Fruit fly (Drosophila melanogaster) whole organism, embryonic: ENCODE data around the gene CG3651.

Experiments
- CG10543 ChIP-seq: fragments of 200-800 bp; sonication (Bioruptor generic); optimal IDR thresholded peaks from 3 replicates; lab custom pipeline; 2017; ENCODE audit warnings: missing biosample characterization, mild to moderate bottlenecking, missing genetic modification characterization, moderate library complexity
- CG11696 ChIP-seq: fragments of 200-800 bp; sonication (Bioruptor generic); IDR thresholded peaks from 2 replicates; pipeline ENCODE4 v1.3.6; 2022; ENCODE audit warnings: missing biosample characterization, missing genetic modification characterization
- CG12219 ChIP-seq: fragments of 200-800 bp; sonication (Bioruptor generic); optimal IDR thresholded peaks from 3 replicates; lab custom pipeline; 2018; ENCODE audit warnings: missing biosample characterization, mild to moderate bottlenecking, missing genetic modification characterization
- CG15696 ChIP-seq: fragments of 200-800 bp; sonication (Bioruptor generic); optimal IDR thresholded peaks from 2 replicates; lab custom pipeline; 2019; ENCODE audit warnings: missing biosample characterization, mild to moderate bottlenecking, missing genetic modification characterization, moderate library complexity
- CG18476 ChIP-seq: fragments of 200-800 bp; sonication (Bioruptor generic); optimal IDR thresholded peaks from 2 replicates; lab custom pipeline; 2016; ENCODE audit warnings: missing biosample characterization, mild to moderate bottlenecking, missing genetic modification characterization
- CG18599 ChIP-seq: fragments of 200-800 bp; sonication (Bioruptor generic); optimal IDR thresholded peaks from 3 replicates; lab custom pipeline; 2017; ENCODE audit warnings: missing biosample characterization, missing genetic modification characterization, mild to moderate bottlenecking, moderate library complexity, missing genetic modification reagents
- CG4328 ChIP-seq: fragments of 200-800 bp; sonication (Bioruptor generic); optimal IDR thresholded peaks from 3 replicates; lab custom pipeline; 2017; ENCODE audit warnings: missing biosample characterization, missing genetic modification reagents, missing genetic modification characterization
- CG4360 ChIP-seq: fragments of 200-800 bp; sonication (Bioruptor generic); IDR thresholded peaks from 2 replicates; pipeline ENCODE4 v1.3.6; 2022; ENCODE audit warnings: missing biosample characterization, missing genetic modification characterization
- CG43689 ChIP-seq: fragments of 200-800 bp; sonication (Bioruptor generic); IDR thresholded peaks from 2 replicates; pipeline ENCODE4 v1.3.6; 2022; ENCODE audit warnings: missing biosample characterization, missing genetic modification characterization
- CG4730 ChIP-seq: fragments of 200-800 bp; sonication (Bioruptor generic); IDR thresholded peaks from 2 replicates; pipeline ENCODE4 v1.3.6; 2022; ENCODE audit warnings: missing biosample characterization, missing genetic modification characterization
- CG6272 ChIP-seq: fragments of 200-800 bp; sonication (Bioruptor generic); IDR thresholded peaks from 2 replicates; pipeline ENCODE4 v1.3.6; 2022; ENCODE audit warnings: missing biosample characterization, missing genetic modification characterization
- CG7786 ChIP-seq: fragments of 200-800 bp; sonication (Bioruptor generic); optimal IDR thresholded peaks from 2 replicates; lab custom pipeline; 2016; ENCODE audit warnings: missing biosample characterization, missing genetic modification characterization
- Dip3 ChIP-seq: fragments of 200-800 bp; sonication (Bioruptor generic); optimal IDR thresholded peaks from 3 replicates; lab custom pipeline; 2016; ENCODE audit warnings: missing biosample characterization, missing genetic modification characterization
- Doc3 ChIP-seq: fragments of 200-800 bp; sonication (Bioruptor generic); IDR thresholded peaks from 3 replicates; pipeline ENCODE4 v1.3.6; 2022; ENCODE audit warnings: missing biosample characterization, missing genetic modification characterization; ENCODE audit not compliant: partially characterized antibody
- Dp ChIP-seq: fragments of 200-800 bp; sonication (Bioruptor generic); optimal IDR thresholded peaks from 2 replicates; lab custom pipeline; 2018; ENCODE audit warnings: missing biosample characterization, mild to moderate bottlenecking, missing genetic modification characterization, moderate library complexity
- Elba2 ChIP-seq: fragments of 200-800 bp; sonication (Bioruptor generic); optimal IDR thresholded peaks from 3 replicates; lab custom pipeline; 2016; ENCODE audit warnings: missing biosample characterization, missing genetic modification characterization
- Ets65A ChIP-seq: fragments of 200-800 bp; sonication (Bioruptor generic); peaks from one replicate; lab custom pipeline; 2016; ENCODE audit warnings: missing biosample characterization, missing genetic modification characterization
- HLH54F ChIP-seq: fragments of 200-800 bp; sonication (Bioruptor generic); optimal IDR thresholded peaks from 3 replicates; lab custom pipeline; 2016; ENCODE audit warnings: missing biosample characterization, missing genetic modification characterization
- Hmx ChIP-seq: fragments of 200-800 bp; sonication (Bioruptor generic); optimal IDR thresholded peaks from 2 replicates; lab custom pipeline; 2016; ENCODE audit warnings: missing biosample characterization, missing genetic modification characterization
- Hr51 ChIP-seq, 2 experiments: fragments of 200-800 bp; sonication (Bioruptor generic); optimal IDR thresholded peaks; 2 replicates in 1 of 2; 3 replicates in 1 of 2; lab custom pipeline; 2016 to 2018; ENCODE audit warnings: missing biosample characterization in 2 of 2, missing genetic modification characterization in 2 of 2, mild to moderate bottlenecking in 1 of 2, moderate library complexity in 1 of 2
- Jarid2 ChIP-seq: fragments of 200-800 bp; sonication (Bioruptor generic); optimal IDR thresholded peaks from 3 replicates; lab custom pipeline; 2017; ENCODE audit warnings: mild to moderate bottlenecking, missing biosample characterization, missing genetic modification reagents, missing genetic modification characterization
- Mrtf ChIP-seq: fragments of 200-800 bp; sonication (Bioruptor generic); IDR thresholded peaks from 3 replicates; pipeline ENCODE4 v1.3.6; 2022; ENCODE audit warnings: missing biosample characterization, missing genetic modification characterization
- NfI ChIP-seq: fragments of 200-800 bp; sonication (Bioruptor generic); optimal IDR thresholded peaks from 3 replicates; lab custom pipeline; 2018; ENCODE audit warnings: missing biosample characterization, mild to moderate bottlenecking, missing genetic modification characterization, moderate library complexity
- Scr ChIP-seq: fragments of 200-800 bp; sonication (Bioruptor generic); IDR thresholded peaks from 2 replicates; pipeline ENCODE4 v1.3.6; 2022; ENCODE audit warnings: missing biosample characterization, missing genetic modification characterization; ENCODE audit not compliant: partially characterized antibody
- Taf1 ChIP-seq: fragments of 200-800 bp; sonication (Bioruptor generic); IDR thresholded peaks from 2 replicates; pipeline ENCODE4 v1.3.6; 2022; ENCODE audit warnings: missing biosample characterization, missing genetic modification characterization
- Trl ChIP-seq, 3 experiments: fragments of >200 bp in 2 of 3; fragments of 200-800 bp in 1 of 3; sonication (Bioruptor generic) in 1 of 3; optimal IDR thresholded peaks; 2 replicates in 1 of 3; 3 replicates in 2 of 3; lab custom pipeline; 2016 to 2017; ENCODE audit warnings: missing biosample characterization in 1 of 3, missing genetic modification characterization in 1 of 3
- bcd ChIP-seq: fragments of 200-800 bp; sonication (Bioruptor generic); optimal IDR thresholded peaks from 2 replicates; lab custom pipeline; 2017; ENCODE audit warnings: missing biosample characterization, mild to moderate bottlenecking, missing genetic modification characterization
- btn ChIP-seq: fragments of 200-800 bp; sonication (Bioruptor generic); optimal IDR thresholded peaks from 2 replicates; lab custom pipeline; 2016; ENCODE audit warnings: missing biosample characterization, missing genetic modification characterization
- ci ChIP-seq: fragments of 200-800 bp; sonication (Bioruptor generic); IDR thresholded peaks from 3 replicates; pipeline ENCODE4 v1.3.6; 2022; ENCODE audit warnings: missing biosample characterization, missing genetic modification characterization
- ftz-f1 ChIP-seq: fragments of 200-800 bp; sonication (Bioruptor generic); optimal IDR thresholded peaks from 2 replicates; lab custom pipeline; 2016; ENCODE audit warnings: missing biosample characterization, missing genetic modification characterization
- gfzf ChIP-seq: fragments of 200-800 bp; sonication (Bioruptor generic); optimal IDR thresholded peaks from 2 replicates; lab custom pipeline; 2016; ENCODE audit warnings: missing biosample characterization, mild to moderate bottlenecking, missing genetic modification characterization, moderate library complexity
- hbn ChIP-seq: fragments of 200-800 bp; sonication (Bioruptor generic); IDR thresholded peaks from 2 replicates; pipeline ENCODE4 v1.3.6; 2022; ENCODE audit warnings: missing biosample characterization, missing genetic modification characterization; ENCODE audit not compliant: partially characterized antibody
- her ChIP-seq: fragments of 200-800 bp; sonication (Bioruptor generic); optimal IDR thresholded peaks from 2 replicates; lab custom pipeline; 2016; ENCODE audit warnings: missing biosample characterization, missing genetic modification characterization
- kah ChIP-seq: fragments of 200-800 bp; sonication (Bioruptor generic); optimal IDR thresholded peaks from 2 replicates; lab custom pipeline; 2018; ENCODE audit warnings: missing biosample characterization, mild to moderate bottlenecking, missing genetic modification characterization
- kni ChIP-seq: fragments of 200-800 bp; sonication (Bioruptor generic); optimal IDR thresholded peaks from 3 replicates; lab custom pipeline; 2017; ENCODE audit warnings: mild to moderate bottlenecking, missing biosample characterization, missing genetic modification reagents, missing genetic modification characterization
- knrl ChIP-seq: fragments of 200-800 bp; sonication (Bioruptor generic); IDR thresholded peaks from 3 replicates; pipeline ENCODE4 v1.3.6; 2022; ENCODE audit warnings: missing biosample characterization, missing genetic modification characterization; ENCODE audit not compliant: partially characterized antibody
- lab ChIP-seq: fragments of 200-800 bp; sonication (Bioruptor generic); optimal IDR thresholded peaks from 3 replicates; lab custom pipeline; 2017; ENCODE audit warnings: missing biosample characterization, missing genetic modification characterization, mild to moderate bottlenecking, moderate library complexity, missing genetic modification reagents
- p53 ChIP-seq: fragments of 200-800 bp; sonication (Bioruptor generic); optimal IDR thresholded peaks from 2 replicates; lab custom pipeline; 2016; ENCODE audit warnings: missing biosample characterization, missing genetic modification characterization
- pb ChIP-seq: fragments of 200-800 bp; sonication (Bioruptor generic); optimal IDR thresholded peaks from 3 replicates; lab custom pipeline; 2016; ENCODE audit warnings: missing biosample characterization, missing genetic modification characterization
- phol ChIP-seq: fragments of 200-800 bp; sonication (Bioruptor generic); optimal IDR thresholded peaks from 3 replicates; lab custom pipeline; 2018; ENCODE audit warnings: missing biosample characterization, mild to moderate bottlenecking, missing genetic modification characterization, moderate library complexity
- row ChIP-seq: fragments of 200-800 bp; sonication (Bioruptor generic); IDR thresholded peaks from 3 replicates; pipeline ENCODE4 v1.3.6; 2022; ENCODE audit warnings: missing biosample characterization, missing genetic modification characterization
- run ChIP-seq: fragments of 200-800 bp; sonication (Bioruptor generic); optimal IDR thresholded peaks from 3 replicates; lab custom pipeline; 2018; ENCODE audit warnings: missing biosample characterization, mild to moderate bottlenecking, missing genetic modification characterization
- sd ChIP-seq: fragments of 200-800 bp; sonication (Bioruptor generic); optimal IDR thresholded peaks from 3 replicates; lab custom pipeline; 2018; ENCODE audit warnings: missing biosample characterization, mild to moderate bottlenecking, missing genetic modification characterization, moderate library complexity
- shn ChIP-seq: fragments of 200-800 bp; sonication (Bioruptor generic); optimal IDR thresholded peaks from 3 replicates; lab custom pipeline; 2016; ENCODE audit warnings: missing biosample characterization, missing genetic modification characterization
- slp2 ChIP-seq: fragments of 200-800 bp; sonication (Bioruptor generic); optimal IDR thresholded peaks from 2 replicates; lab custom pipeline; 2016; ENCODE audit warnings: missing biosample characterization, missing genetic modification characterization
- toy ChIP-seq: fragments of 200-800 bp; sonication (Bioruptor generic); IDR thresholded peaks from 2 replicates; pipeline ENCODE4 v1.3.6; 2022; ENCODE audit warnings: missing biosample characterization, missing genetic modification characterization
- unc-4 ChIP-seq: fragments of 200-800 bp; sonication (Bioruptor generic); IDR thresholded peaks from 2 replicates; pipeline ENCODE4 v1.3.6; 2022; ENCODE audit warnings: missing biosample characterization, missing genetic modification characterization; ENCODE audit not compliant: partially characterized antibody
- wek ChIP-seq: fragments of 200-800 bp; sonication (Bioruptor generic); optimal IDR thresholded peaks from 3 replicates; lab custom pipeline; 2018; ENCODE audit warnings: missing biosample characterization, mild to moderate bottlenecking, missing genetic modification characterization, moderate library complexity
- zf30C ChIP-seq: fragments of 200-800 bp; sonication (Bioruptor generic); optimal IDR thresholded peaks from 3 replicates; lab custom pipeline; 2018; ENCODE audit warnings: missing biosample characterization, mild to moderate bottlenecking, missing genetic modification characterization

Gene CG3651

DNA sequence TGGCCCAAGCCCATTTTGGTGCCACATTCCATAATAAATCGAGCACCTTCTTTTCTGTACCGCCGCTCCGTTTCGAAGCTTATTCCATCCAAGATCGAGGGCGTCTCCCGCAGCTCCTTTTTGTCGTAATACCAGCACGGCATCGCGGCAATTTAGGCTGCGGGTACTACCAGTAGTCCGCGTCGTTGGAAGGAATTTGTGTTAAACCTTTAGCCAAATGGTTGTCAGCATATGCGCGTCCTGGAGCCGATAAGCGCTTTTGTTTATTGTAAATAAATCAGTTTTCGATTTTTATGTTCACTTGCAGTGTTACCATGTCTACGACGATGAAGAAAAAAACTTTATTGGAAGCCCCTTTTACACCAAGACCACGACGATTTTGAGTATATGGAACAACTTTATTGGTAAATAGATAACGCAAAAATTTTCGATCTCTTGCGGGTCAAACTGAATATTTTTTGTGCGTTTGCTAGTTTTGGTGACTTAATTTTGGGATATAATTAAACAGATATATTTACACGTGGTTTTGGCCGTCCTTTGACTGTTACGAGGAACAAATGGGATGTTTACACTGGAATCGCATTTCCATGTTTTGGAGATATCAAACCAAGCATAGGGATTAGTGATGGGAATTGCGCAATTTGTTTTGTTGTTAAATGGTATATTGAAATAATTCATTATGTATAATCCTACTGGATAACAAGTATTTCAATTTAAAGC lies 8.6 kb downstream of the CG3651 start, which contains the start of gene CycK (continued):
- TF ChIP-seq ci = no peak
- TF ChIP-seq kah (GFP tag; lab: Kevin White, UChicago) = no peak
- TF ChIP-seq CG15696 (tag; lab: Kevin White, UChicago) = no peak
- TF ChIP-seq row (GFP tag; lab: Robert Waterston, UW) = peak; percentile 84
- peak; percentile 9 for TF ChIP-seq shn (GFP tag; lab: Kevin White, UChicago)
- TF ChIP-seq toy (GFP tag; lab: Robert Waterston, UW) = no peak
- no peak for TF ChIP-seq pb (GFP tag; lab: Kevin White, UChicago)
- TF ChIP-seq run (tag; lab: Kevin White, UChicago) = no peak
- TF ChIP-seq zf30C (GFP tag; lab: Kevin White, UChicago) = no peak
- no peak for TF ChIP-seq sd
- TF ChIP-seq lab (GFP tag; lab: Kevin White, UChicago) = no peak
- TF ChIP-seq CG11696 (GFP tag; lab: Robert Waterston, UW) = no peak
- TF ChIP-seq wek (GFP tag; lab: Kevin White, UChicago) = peak; percentile 51
- TF ChIP-seq CG4360 (GFP tag; lab: Robert Waterston, UW) = no peak
- no peak for TF ChIP-seq btn (GFP tag; lab: Kevin White, UChicago)
- TF ChIP-seq her (GFP tag; lab: Kevin White, UChicago) = no peak
- TF ChIP-seq CG18476 = no peak
- no peak for TF ChIP-seq Jarid2 (GFP tag; lab: Kevin White, UChicago)
- no peak for TF ChIP-seq Elba2
- TF ChIP-seq gfzf (GFP tag; lab: Kevin White, UChicago) = peak; percentile 64
- TF ChIP-seq Dip3 = peak; percentile 4
- TF ChIP-seq phol = peak; percentile 46
- no peak for TF ChIP-seq CG4328 (GFP tag; lab: Kevin White, UChicago)
- no peak for TF ChIP-seq kni (GFP tag; lab: Kevin White, UChicago)
- TF ChIP-seq bcd (GFP tag; lab: Kevin White, UChicago) = peak; percentile 18
- TF ChIP-seq Dp (GFP tag; lab: Kevin White, UChicago) = no peak
- TF ChIP-seq Taf1 (GFP tag; lab: Robert Waterston, UW) = no peak
- TF ChIP-seq Mrtf (GFP tag; lab: Robert Waterston, UW) = no peak
- no peak for TF ChIP-seq Doc3 (GFP tag; lab: Robert Waterston, UW)
- TF ChIP-seq CG4730 (GFP tag; lab: Robert Waterston, UW) = no peak
- no peak for TF ChIP-seq slp2 (GFP tag; lab: Kevin White, UChicago)
- no peak for TF ChIP-seq p53
- no peak for TF ChIP-seq Trl (optimal IDR thresholded peaks at IDR 0.05; lab: Kevin White, UChicago)
- no peak for TF ChIP-seq Trl (GFP tag; optimal IDR thresholded peaks at IDR 0.05; lab: Kevin White, UChicago)
- TF ChIP-seq CG6272 (GFP tag; lab: Robert Waterston, UW) = no peak
- TF ChIP-seq CG10543 (GFP tag; lab: Kevin White, UChicago) = no peak
- no peak for TF ChIP-seq hbn (GFP tag; lab: Robert Waterston, UW)
- no peak for TF ChIP-seq CG7786 (GFP tag; lab: Kevin White, UChicago)
- TF ChIP-seq CG43689 (GFP tag; lab: Robert Waterston, UW) = no peak
- TF ChIP-seq Hr51 (GFP tag; optimal IDR thresholded peaks at IDR 0.05; lab: Kevin White, UChicago) = no peak
- no peak for TF ChIP-seq ftz-f1 (GFP tag; lab: Kevin White, UChicago)
- TF ChIP-seq knrl = no peak
- no peak for TF ChIP-seq Hmx
- TF ChIP-seq Scr = no peak
- TF ChIP-seq CG18599 (GFP tag; lab: Kevin White, UChicago) = no peak
- peak; percentile 10 for TF ChIP-seq HLH54F
- no peak for TF ChIP-seq NfI (GFP tag; lab: Kevin White, UChicago)
- TF ChIP-seq Ets65A = peak; percentile 92
- TF ChIP-seq CG12219 (GFP tag; lab: Kevin White, UChicago) = no peak
- no peak for TF ChIP-seq unc-4
